Fruit fly (Drosophila melanogaster) whole organism, embryonic: ENCODE data around the gene trx.

Source experiments
- Antp ChIP-seq: fragments of 200-800 bp; sonication (Bioruptor generic); optimal IDR thresholded peaks from 3 replicates; lab custom pipeline; 2016; ENCODE audit warnings: missing biosample characterization, missing genetic modification characterization
- Atf3 ChIP-seq: fragments of 200-800 bp; sonication (Bioruptor generic); optimal IDR thresholded peaks from 3 replicates; lab custom pipeline; 2016; ENCODE audit warnings: missing biosample characterization, missing genetic modification characterization
- BtbVII ChIP-seq: fragments of 200-800 bp; sonication (Bioruptor generic); optimal IDR thresholded peaks from 3 replicates; lab custom pipeline; 2017; ENCODE audit warnings: missing biosample characterization, mild to moderate bottlenecking, missing genetic modification characterization
- C15 ChIP-seq: fragments of 200-800 bp; sonication (Bioruptor generic); IDR thresholded peaks from 3 replicates; pipeline ENCODE4 v1.3.6; 2022; ENCODE audit warnings: missing biosample characterization, missing genetic modification characterization
- CG10147 ChIP-seq: fragments of 200-800 bp; sonication (Bioruptor generic); optimal IDR thresholded peaks from 2 replicates; lab custom pipeline; 2019; ENCODE audit warnings: missing biosample characterization, mild to moderate bottlenecking, missing genetic modification characterization, moderate library complexity
- CG10543 ChIP-seq: fragments of 200-800 bp; sonication (Bioruptor generic); optimal IDR thresholded peaks from 3 replicates; lab custom pipeline; 2017; ENCODE audit warnings: missing biosample characterization, mild to moderate bottlenecking, missing genetic modification characterization, moderate library complexity
- CG10565 ChIP-seq: fragments of 200-800 bp; sonication (Bioruptor generic); optimal IDR thresholded peaks from 3 replicates; lab custom pipeline; 2016; ENCODE audit warnings: missing biosample characterization, mild to moderate bottlenecking, missing genetic modification characterization
- CG11093 ChIP-seq: fragments of 200-800 bp; sonication (Bioruptor generic); IDR thresholded peaks from 3 replicates; pipeline ENCODE4 v1.3.6; 2022; ENCODE audit warnings: missing biosample characterization, missing genetic modification characterization
- CG11695 ChIP-seq: fragments of 200-800 bp; sonication (Bioruptor generic); IDR thresholded peaks from 3 replicates; pipeline ENCODE4 v1.3.6; 2022; ENCODE audit warnings: missing biosample characterization, missing genetic modification characterization
- CG12236 ChIP-seq: fragments of 200-800 bp; sonication (Bioruptor generic); optimal IDR thresholded peaks from 2 replicates; lab custom pipeline; 2016; ENCODE audit warnings: missing biosample characterization, missing genetic modification characterization
- CG14441 ChIP-seq: fragments of 200-800 bp; sonication (Bioruptor generic); IDR thresholded peaks from 2 replicates; pipeline ENCODE4 v1.3.6; 2022; ENCODE audit warnings: missing biosample characterization, missing genetic modification characterization
- CG15269 ChIP-seq: fragments of 200-800 bp; sonication (Bioruptor generic); optimal IDR thresholded peaks from 2 replicates; lab custom pipeline; 2018; ENCODE audit warnings: missing biosample characterization, mild to moderate bottlenecking, missing genetic modification characterization, moderate library complexity
- CG17186 ChIP-seq: fragments of 200-800 bp; sonication (Bioruptor generic); optimal IDR thresholded peaks from 3 replicates; lab custom pipeline; 2017; ENCODE audit warnings: missing biosample characterization, missing genetic modification reagents, missing genetic modification characterization
- CG17385 ChIP-seq: fragments of 200-800 bp; sonication (Bioruptor generic); optimal IDR thresholded peaks from 3 replicates; lab custom pipeline; 2018; ENCODE audit warnings: missing biosample characterization, mild to moderate bottlenecking, missing genetic modification characterization
- CG17568 ChIP-seq: fragments of 200-800 bp; sonication (Bioruptor generic); optimal IDR thresholded peaks from 2 replicates; lab custom pipeline; 2018; ENCODE audit warnings: missing biosample characterization, mild to moderate bottlenecking, missing genetic modification characterization, moderate library complexity
- CG1832 ChIP-seq: fragments of 200-800 bp; sonication (Bioruptor generic); optimal IDR thresholded peaks from 2 replicates; lab custom pipeline; 2017; ENCODE audit warnings: missing biosample characterization, mild to moderate bottlenecking, missing genetic modification characterization, inconsistent platforms
- CG18476 ChIP-seq: fragments of 200-800 bp; sonication (Bioruptor generic); optimal IDR thresholded peaks from 2 replicates; lab custom pipeline; 2016; ENCODE audit warnings: missing biosample characterization, mild to moderate bottlenecking, missing genetic modification characterization
- CG2199 ChIP-seq: fragments of 200-800 bp; sonication (Bioruptor generic); IDR thresholded peaks from 3 replicates; pipeline ENCODE4 v1.3.6; 2022; ENCODE audit warnings: missing biosample characterization, missing genetic modification characterization
- CG32767 ChIP-seq: fragments of 200-800 bp; sonication (Bioruptor generic); IDR thresholded peaks from 2 replicates; pipeline ENCODE4 v1.3.6; 2022; ENCODE audit warnings: missing biosample characterization, missing genetic modification characterization
- CG32772 ChIP-seq: fragments of 200-800 bp; sonication (Bioruptor generic); IDR thresholded peaks from 2 replicates; pipeline ENCODE4 v1.3.6; 2022; ENCODE audit warnings: missing biosample characterization, missing genetic modification characterization
- CG5180 ChIP-seq: fragments of 200-800 bp; sonication (Bioruptor generic); optimal IDR thresholded peaks from 3 replicates; lab custom pipeline; 2017; ENCODE audit warnings: missing biosample characterization, missing genetic modification characterization, mild to moderate bottlenecking, moderate library complexity, missing genetic modification reagents
- CG6654 ChIP-seq: fragments of 200-800 bp; sonication (Bioruptor generic); optimal IDR thresholded peaks from 2 replicates; lab custom pipeline; 2017; ENCODE audit warnings: missing biosample characterization, mild to moderate bottlenecking, missing genetic modification characterization
- CG7556 ChIP-seq: fragments of 200-800 bp; sonication (Bioruptor generic); optimal IDR thresholded peaks from 2 replicates; lab custom pipeline; 2017; ENCODE audit warnings: missing biosample characterization, mild to moderate bottlenecking, missing genetic modification characterization
- D19B ChIP-seq: fragments of 200-800 bp; sonication (Bioruptor generic); optimal IDR thresholded peaks from 2 replicates; lab custom pipeline; 2017; ENCODE audit warnings: missing biosample characterization, mild to moderate bottlenecking, missing genetic modification characterization
- E2f2 ChIP-seq: fragments of 200-800 bp; sonication (Bioruptor generic); IDR thresholded peaks from 2 replicates; pipeline ENCODE4 v1.3.6; 2022; ENCODE audit warnings: missing biosample characterization, missing genetic modification characterization
- HmgZ ChIP-seq: fragments of 200-800 bp; sonication (Bioruptor generic); optimal IDR thresholded peaks from 2 replicates; lab custom pipeline; 2018; ENCODE audit warnings: missing biosample characterization, mild to moderate bottlenecking, missing genetic modification characterization
- Hmx ChIP-seq: fragments of 200-800 bp; sonication (Bioruptor generic); optimal IDR thresholded peaks from 2 replicates; lab custom pipeline; 2016; ENCODE audit warnings: missing biosample characterization, missing genetic modification characterization
- Mad ChIP-seq: fragments of 200-800 bp; sonication (Bioruptor generic); optimal IDR thresholded peaks from 2 replicates; lab custom pipeline; 2016; ENCODE audit warnings: missing biosample characterization, missing genetic modification characterization
- Med ChIP-seq: fragments of 200-800 bp; sonication (Bioruptor generic); peaks from one replicate; lab custom pipeline; 2016; ENCODE audit warnings: missing biosample characterization, missing genetic modification characterization, mild to moderate bottlenecking, inconsistent platforms, moderate library complexity
- Myb ChIP-seq: fragments of 200-800 bp; sonication (Bioruptor generic); optimal IDR thresholded peaks from 2 replicates; lab custom pipeline; 2016; ENCODE audit warnings: missing biosample characterization, missing genetic modification characterization
- Nf-YB ChIP-seq: fragments of 200-800 bp; sonication (Bioruptor generic); optimal IDR thresholded peaks from 3 replicates; lab custom pipeline; 2019; ENCODE audit warnings: missing biosample characterization, mild to moderate bottlenecking, missing genetic modification characterization, moderate library complexity
- Nf-YC ChIP-seq: fragments of 200-800 bp; optimal IDR thresholded peaks from 3 replicates; lab custom pipeline; 2019; ENCODE audit warnings: missing biosample characterization, mild to moderate bottlenecking, missing genetic modification characterization, moderate library complexity
- NfI ChIP-seq: fragments of 200-800 bp; sonication (Bioruptor generic); optimal IDR thresholded peaks from 3 replicates; lab custom pipeline; 2018; ENCODE audit warnings: missing biosample characterization, mild to moderate bottlenecking, missing genetic modification characterization, moderate library complexity
- Side ChIP-seq: fragments of 200-800 bp; sonication (Bioruptor generic); optimal IDR thresholded peaks from 2 replicates; lab custom pipeline; 2016; ENCODE audit warnings: missing biosample characterization, missing genetic modification characterization
- Ssrp ChIP-seq: fragments of 200-800 bp; sonication (Bioruptor generic); optimal IDR thresholded peaks from 2 replicates; lab custom pipeline; 2018; ENCODE audit warnings: missing biosample characterization, mild to moderate bottlenecking, missing genetic modification characterization, moderate library complexity
- cad ChIP-seq: fragments of >200 bp; optimal IDR thresholded peaks from 2 replicates; lab custom pipeline; 2017; ENCODE audit warnings: missing biosample characterization, missing genetic modification characterization
- crp ChIP-seq, 2 experiments: fragments of 200-800 bp; sonication (Bioruptor generic); optimal IDR thresholded peaks; 2 replicates in 1 of 2; 3 replicates in 1 of 2; lab custom pipeline; 2017; ENCODE audit warnings: missing biosample characterization in 2 of 2, missing genetic modification characterization in 2 of 2, mild to moderate bottlenecking in 1 of 2, moderate library complexity in 1 of 2
- emc ChIP-seq: fragments of 200-800 bp; sonication (Bioruptor generic); optimal IDR thresholded peaks from 2 replicates; lab custom pipeline; 2016; ENCODE audit warnings: missing biosample characterization, missing genetic modification characterization
- fu2 ChIP-seq: fragments of 200-800 bp; sonication (Bioruptor generic); optimal IDR thresholded peaks from 2 replicates; lab custom pipeline; 2016; ENCODE audit warnings: missing biosample characterization, missing genetic modification characterization
- grau ChIP-seq: fragments of 200-800 bp; optimal IDR thresholded peaks from 3 replicates; lab custom pipeline; 2019; ENCODE audit warnings: missing biosample characterization, mild to moderate bottlenecking, missing genetic modification characterization, moderate library complexity
- ham ChIP-seq: fragments of 200-800 bp; sonication (Bioruptor generic); IDR thresholded peaks from 2 replicates; pipeline ENCODE4 v1.3.6; 2022; ENCODE audit warnings: missing biosample characterization, missing genetic modification characterization
- ind ChIP-seq: fragments of 200-800 bp; sonication (Bioruptor generic); optimal IDR thresholded peaks from 3 replicates; lab custom pipeline; 2016; ENCODE audit warnings: missing biosample characterization, missing genetic modification characterization
- nmo ChIP-seq: fragments of 200-800 bp; sonication (Bioruptor generic); optimal IDR thresholded peaks from 2 replicates; lab custom pipeline; 2018; ENCODE audit warnings: missing biosample characterization, mild to moderate bottlenecking, missing genetic modification characterization, moderate library complexity
- p53 ChIP-seq: fragments of 200-800 bp; sonication (Bioruptor generic); optimal IDR thresholded peaks from 2 replicates; lab custom pipeline; 2016; ENCODE audit warnings: missing biosample characterization, missing genetic modification characterization
- pan ChIP-seq, 4 experiments: fragments of >200 bp in 3 of 4; fragments of 200-800 bp in 1 of 4; sonication (Bioruptor generic) in 1 of 4; optimal IDR thresholded peaks in 3 of 4; IDR thresholded peaks in 1 of 4; 2 replicates each; pipeline versions ENCODE4 v1.3.6 to Lab custom; 2017 to 2022; ENCODE audit warnings: missing biosample characterization in 2 of 4, missing genetic modification characterization in 2 of 4, mixed read lengths in 1 of 4
- pb ChIP-seq: fragments of 200-800 bp; sonication (Bioruptor generic); optimal IDR thresholded peaks from 3 replicates; lab custom pipeline; 2016; ENCODE audit warnings: missing biosample characterization, missing genetic modification characterization
- salm ChIP-seq: fragments of 200-800 bp; sonication (Bioruptor generic); optimal IDR thresholded peaks from 2 replicates; lab custom pipeline; 2018; ENCODE audit warnings: missing biosample characterization, mild to moderate bottlenecking, missing genetic modification characterization
- sc ChIP-seq, 3 experiments: fragments of >200 bp in 2 of 3; fragments of 200-800 bp in 1 of 3; sonication (Bioruptor generic) in 1 of 3; optimal IDR thresholded peaks; 2 replicates in 2 of 3; 3 replicates in 1 of 3; lab custom pipeline; 2017; ENCODE audit warnings: mild to moderate bottlenecking in 1 of 3, missing biosample characterization in 1 of 3, missing genetic modification characterization in 1 of 3, missing genetic modification reagents in 1 of 3
- sim ChIP-seq: fragments of 200-800 bp; sonication (Bioruptor generic); IDR thresholded peaks from 2 replicates; pipeline ENCODE4 v1.3.6; 2022; ENCODE audit warnings: missing biosample characterization, missing genetic modification characterization
- zen ChIP-seq: fragments of 200-800 bp; sonication (Bioruptor generic); optimal IDR thresholded peaks from 3 replicates; lab custom pipeline; 2018; ENCODE audit warnings: missing biosample characterization, mild to moderate bottlenecking, missing genetic modification characterization, moderate library complexity

Gene trx

DNA sequence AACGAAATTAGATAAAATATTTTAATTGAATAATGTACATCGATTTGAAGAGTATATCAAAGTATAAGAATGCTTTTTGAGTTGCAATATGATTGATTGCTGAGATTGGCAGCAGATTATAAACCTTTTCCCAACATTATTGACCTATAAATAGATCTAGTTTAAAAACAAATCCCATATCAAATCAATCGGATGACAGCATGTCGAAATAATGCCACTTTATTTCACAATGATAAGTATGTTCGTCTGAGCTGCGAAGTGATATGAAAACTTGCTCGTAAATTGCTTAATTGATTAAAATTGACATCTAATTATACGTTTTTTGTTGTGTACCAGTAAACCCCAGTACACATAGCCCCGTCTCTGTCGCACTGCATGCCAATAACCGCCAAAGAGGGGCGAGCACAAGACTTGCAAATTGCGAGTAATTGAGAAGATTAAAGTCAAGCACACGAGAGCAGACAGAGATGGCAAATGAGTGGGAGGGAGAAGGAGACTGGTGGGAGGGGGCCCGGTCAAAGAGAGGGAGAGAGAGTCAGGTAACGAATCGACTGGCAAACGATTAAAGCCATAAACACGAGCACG lies 3.6 kb downstream of the trx start (continued):
- peak; percentile 18 for TF ChIP-seq CG17385 (GFP tag; lab: Kevin White, UChicago)
- TF ChIP-seq CG10147 (GFP tag; lab: Kevin White, UChicago): peak; percentile 52
- TF ChIP-seq E2f2: no peak
- no peak for TF ChIP-seq crp (GFP tag; optimal IDR thresholded peaks at IDR 0.05; lab: Kevin White, UChicago)
- TF ChIP-seq CG12236 (GFP tag; lab: Kevin White, UChicago): no peak
- no peak for TF ChIP-seq Mad (GFP tag; lab: Kevin White, UChicago)
- peak; percentile 23 for TF ChIP-seq Antp (GFP tag; lab: Kevin White, UChicago)
- peak; percentile 61 for TF ChIP-seq grau
- peak; percentile 34 for TF ChIP-seq ind (GFP tag; lab: Kevin White, UChicago)
- TF ChIP-seq D19B (GFP tag; lab: Kevin White, UChicago): peak; percentile 48
- TF ChIP-seq C15 (GFP tag; lab: Robert Waterston, UW): no peak
- no peak for TF ChIP-seq CG17186 (GFP tag; lab: Kevin White, UChicago)
- TF ChIP-seq CG1832 (GFP tag; lab: Kevin White, UChicago): peak; percentile 83
- TF ChIP-seq cad (GFP tag; lab: Kevin White, UChicago): peak; percentile 30
- no peak for TF ChIP-seq zen (tag; lab: Kevin White, UChicago)
- TF ChIP-seq BtbVII (GFP tag; lab: Kevin White, UChicago): no peak
- TF ChIP-seq Hmx (GFP tag; lab: Kevin White, UChicago): peak; percentile 6
- no peak for TF ChIP-seq pan (optimal IDR thresholded peaks at IDR 0.05; lab: Kevin White, UChicago)
- TF ChIP-seq pan (GFP tag; optimal IDR thresholded peaks at IDR 0.05 in 1 of 2, IDR thresholded peaks at IDR 0.05 in 1 of 2): no peak
- no peak for TF ChIP-seq pb
- peak; percentile 62 for TF ChIP-seq fu2 (GFP tag; lab: Kevin White, UChicago)
- TF ChIP-seq CG14441 (GFP tag; lab: Robert Waterston, UW): no peak
- TF ChIP-seq emc: no peak
- peak; percentile 32 for TF ChIP-seq CG17568 (GFP tag; lab: Kevin White, UChicago)
- TF ChIP-seq sim (GFP tag; lab: Robert Waterston, UW): no peak
- TF ChIP-seq CG2199: no peak
- no peak for TF ChIP-seq sc (optimal IDR thresholded peaks at IDR 0.05; lab: Kevin White, UChicago)
- TF ChIP-seq sc (GFP tag; optimal IDR thresholded peaks at IDR 0.05; lab: Kevin White, UChicago): no peak
- TF ChIP-seq Ssrp (tag; lab: Kevin White, UChicago): peak; percentile 37
- TF ChIP-seq CG11695: no peak
- TF ChIP-seq CG15269 (tag; lab: Kevin White, UChicago): peak; percentile 47
- TF ChIP-seq Side (GFP tag; lab: Kevin White, UChicago): no peak
- peak; percentile 2 for TF ChIP-seq Atf3 (GFP tag; lab: Kevin White, UChicago)
- TF ChIP-seq CG5180 (GFP tag; lab: Kevin White, UChicago): no peak
- TF ChIP-seq HmgZ (tag; lab: Kevin White, UChicago): peak; percentile 4
- TF ChIP-seq nmo: peak; percentile 42
- TF ChIP-seq NfI (GFP tag; lab: Kevin White, UChicago): peak; percentile 19
- no peak for TF ChIP-seq Nf-YB (GFP tag; lab: Kevin White, UChicago)
- TF ChIP-seq Myb (GFP tag; lab: Kevin White, UChicago): peak; percentile 40
- TF ChIP-seq Nf-YC (tag; lab: Kevin White, UChicago): no peak
- TF ChIP-seq CG10543 (GFP tag; lab: Kevin White, UChicago): no peak
- TF ChIP-seq CG18476: no peak
- TF ChIP-seq Med (GFP tag; lab: Kevin White, UChicago): peak; percentile 80
- no peak for TF ChIP-seq CG7556
- no peak for TF ChIP-seq p53
- TF ChIP-seq CG10565: no peak
- no peak for TF ChIP-seq CG32772 (GFP tag; lab: Robert Waterston, UW)
- no peak for TF ChIP-seq salm
- no peak for TF ChIP-seq ham (GFP tag; lab: Robert Waterston, UW)
- TF ChIP-seq CG32767: no peak
- no peak for TF ChIP-seq CG6654 (GFP tag; lab: Kevin White, UChicago)
- no peak for TF ChIP-seq CG11093 (GFP tag; lab: Robert Waterston, UW)
